Worm (Caenorhabditis elegans) whole organism, L4/young adult: Measurements from ENCODE around the gene rpl-36.
A peak's percentile ranks its signal among the peaks of the same experiment; 100 is the strongest.

Experiments used
- W03F9.2 ChIP-seq: fragments of 150-350 bp; optimal IDR thresholded peaks from 2 replicates; lab custom pipeline; 2014; ENCODE audit warnings: missing biosample characterization, missing genetic modification characterization
- dao-5 ChIP-seq: sonication (generic microtip); optimal IDR thresholded peaks from 2 replicates; lab custom pipeline; 2016; ENCODE audit warnings: missing genotype, missing genetic modification characterization, moderate library complexity, missing compliant biosample characterization
- him-1 ChIP-seq: sonication (generic microtip); optimal IDR thresholded peaks from 2 replicates; lab custom pipeline; 2016; ENCODE audit warnings: missing genotype, missing genetic modification reagents, missing genetic modification characterization, missing compliant biosample characterization

rpl-36 gene

DNA sequence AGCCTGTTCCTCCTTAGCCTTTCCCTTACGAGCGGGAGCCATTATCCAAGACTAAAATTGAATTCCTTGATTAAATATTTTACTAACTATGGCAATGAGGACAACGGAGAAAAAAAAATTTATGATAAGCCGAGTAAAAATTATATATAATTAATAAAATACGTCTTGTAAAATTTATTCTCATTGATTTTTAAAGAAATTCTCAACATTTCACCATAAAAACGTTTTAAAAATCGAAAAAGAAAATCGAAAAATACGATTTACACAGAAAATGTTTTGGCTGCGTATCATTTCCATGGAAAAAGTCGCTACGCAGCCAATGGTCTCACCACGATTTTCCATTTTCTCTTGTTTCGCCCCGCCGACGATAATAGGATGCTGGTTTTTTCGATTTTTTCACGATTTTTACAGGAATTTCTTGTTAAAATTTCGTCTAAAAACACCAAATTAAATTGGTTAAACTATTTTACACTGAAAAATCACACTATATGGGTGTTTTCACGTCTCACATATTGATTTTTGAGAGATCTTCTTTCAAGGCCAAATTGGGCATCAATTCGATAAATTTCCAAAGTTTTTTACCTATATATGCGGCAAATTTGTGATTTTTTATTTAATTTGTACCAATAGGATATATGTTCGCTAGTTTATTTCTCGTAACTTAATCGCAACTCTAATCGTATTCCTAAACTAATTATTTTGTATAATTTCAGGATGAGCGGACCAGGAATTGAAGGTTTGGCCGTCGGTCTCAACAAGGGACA is at the start of gene rpl-36, which contains the start of gene rps-14:
TSS of gene rpl-36 (plus strand) at position 714 of the 764 bp plus-strand sequence.
TSS of gene rps-14 (minus strand) at position 51 of the 764 bp plus-strand sequence.
- no peak for TF ChIP-seq dao-5 (tag; lab: Kevin White, UChicago)
- TF ChIP-seq him-1 (tag; lab: Kevin White, UChicago) = peak; percentile 26
- peak; percentile 72 for TF ChIP-seq W03F9.2 (tag; lab: Kevin White, UChicago)

ce11 chrIII:7133559-7133958 is 46.5 kb upstream of the rpl-36 start, which contains the start of the genes pot-1 and ggtb-1:
TSS of gene pot-1 (minus strand) at chrIII:7133678.
TSS of gene ggtb-1 (plus strand) at chrIII:7133766.
- TF ChIP-seq dao-5 (tag; lab: Kevin White, UChicago) (no peak), W03F9.2 (tag; lab: Kevin White, UChicago) (no peak), him-1 (tag; lab: Kevin White, UChicago) (no peak)

DNA sequence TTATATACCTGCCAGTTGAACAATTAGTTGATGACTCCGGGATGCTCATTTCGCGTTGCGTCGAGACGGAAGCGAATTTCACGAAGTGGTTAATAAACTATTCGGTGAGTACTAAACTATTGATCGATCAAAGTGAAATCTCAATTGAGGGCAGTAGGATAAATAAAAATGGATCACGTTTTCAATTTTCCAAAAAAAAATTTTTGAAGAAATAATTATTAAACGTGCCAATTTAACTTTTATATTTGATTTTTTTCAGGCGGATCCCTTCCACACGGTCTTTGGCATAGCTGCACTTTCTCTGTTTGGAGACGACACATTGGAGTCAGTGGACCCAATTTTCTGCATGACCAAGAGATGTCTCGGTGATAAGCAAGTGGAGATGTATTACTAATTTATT is 44.0 kb upstream of the rpl-36 start, which contains the start of gene B0280.17:
TSS of gene B0280.17 (minus strand) at position 101 of the 400 bp plus-strand sequence.
- TF ChIP-seq W03F9.2 (tag; lab: Kevin White, UChicago) (no peak), him-1 (tag; lab: Kevin White, UChicago) (no peak), dao-5 (tag; lab: Kevin White, UChicago) (no peak)

- TF ChIP-seq W03F9.2 (tag; lab: Kevin White, UChicago) (no peak), him-1 (tag; lab: Kevin White, UChicago) (no peak), dao-5 (tag; lab: Kevin White, UChicago) (no peak)
These were observed 41.9 kb upstream of the rpl-36 start, which contains the start of gene B0280.11 for ce11 chrIII:7138178-7138577. TSS of gene B0280.11 (minus strand) at chrIII:7138278.

- no peak for TF ChIP-seq dao-5 (tag; lab: Kevin White, UChicago)
- no peak for TF ChIP-seq him-1 (tag; lab: Kevin White, UChicago)
- TF ChIP-seq W03F9.2 (tag; lab: Kevin White, UChicago) = no peak
These were observed 39.8 kb upstream of the rpl-36 start for ce11 chrIII:7140228-7140710.

DNA sequence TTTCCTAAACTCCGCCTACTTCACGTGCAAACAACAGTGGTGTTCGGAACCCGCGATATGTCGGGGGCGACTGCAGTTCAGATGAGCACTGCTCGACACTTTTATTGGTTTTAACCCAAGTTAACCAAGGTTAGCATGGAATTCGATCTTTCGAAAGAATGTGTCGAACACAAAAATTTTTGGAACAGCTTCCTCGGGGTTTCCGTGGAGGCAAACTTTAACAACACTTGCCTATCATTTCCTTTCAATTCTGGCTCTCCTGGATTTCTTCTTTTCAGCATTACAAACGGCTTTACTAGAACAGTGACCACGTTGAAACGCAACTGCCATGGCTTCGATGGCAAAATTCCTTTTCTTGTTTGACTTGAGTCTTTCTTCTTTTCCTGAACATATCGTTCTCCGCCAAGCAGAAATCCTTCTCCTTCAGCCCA is 38.8 kb upstream of the rpl-36 start:
- TF ChIP-seq him-1 (tag; lab: Kevin White, UChicago) = no peak
- peak; percentile 66 for TF ChIP-seq W03F9.2 (tag; lab: Kevin White, UChicago)

ce11 chrIII:7142172-7142601 is 37.9 kb upstream of the rpl-36 start:
- TF ChIP-seq him-1 (tag; lab: Kevin White, UChicago) = no peak

DNA sequence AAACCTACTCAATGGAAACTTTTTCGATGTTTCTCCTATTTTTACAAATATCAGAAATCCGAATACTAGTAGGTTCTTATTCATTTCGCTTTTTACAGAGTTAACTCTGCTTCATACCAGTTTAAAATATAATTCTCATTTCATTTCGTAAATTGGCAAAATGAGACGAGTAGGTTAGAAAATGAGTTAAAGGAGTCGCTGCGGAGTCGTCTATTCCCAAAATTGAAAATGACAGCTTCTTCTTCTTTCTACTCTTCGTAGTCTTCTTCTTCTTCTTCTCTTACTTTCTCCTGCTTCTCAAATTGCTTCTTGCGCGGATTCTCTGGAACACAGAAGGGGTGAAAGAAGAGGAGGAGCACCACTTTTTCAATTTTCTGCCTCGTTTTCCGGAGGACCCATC is 35.3 kb upstream of the rpl-36 start, which contains the start of gene glr-2:
TSS of gene glr-2 (minus strand) at position 211 of the 400 bp plus-strand sequence.
- no peak for TF ChIP-seq W03F9.2 (tag; lab: Kevin White, UChicago)
- no peak for TF ChIP-seq dao-5 (tag; lab: Kevin White, UChicago)

DNA sequence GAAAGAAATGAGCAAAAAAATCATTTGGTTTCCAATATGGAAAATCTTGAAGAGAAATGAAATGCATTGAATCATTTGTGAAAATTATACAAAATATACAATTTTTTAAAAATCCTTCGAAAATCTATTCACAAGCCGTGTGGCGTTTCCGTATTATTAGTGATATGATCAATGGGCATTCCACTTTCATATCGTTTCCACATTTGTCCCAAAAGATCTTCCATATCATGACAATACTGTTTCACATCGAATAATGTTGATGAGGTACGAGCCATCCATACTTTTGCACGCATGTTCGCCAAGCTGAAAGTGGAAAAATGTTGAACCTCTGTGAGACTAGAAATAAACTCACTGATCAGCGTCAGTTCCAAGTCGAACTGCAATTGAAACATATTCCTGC is 33.7 kb upstream of the rpl-36 start:
- TF ChIP-seq him-1 (tag; lab: Kevin White, UChicago) = no peak
- no peak for TF ChIP-seq dao-5 (tag; lab: Kevin White, UChicago)
- no peak for TF ChIP-seq W03F9.2 (tag; lab: Kevin White, UChicago)

DNA sequence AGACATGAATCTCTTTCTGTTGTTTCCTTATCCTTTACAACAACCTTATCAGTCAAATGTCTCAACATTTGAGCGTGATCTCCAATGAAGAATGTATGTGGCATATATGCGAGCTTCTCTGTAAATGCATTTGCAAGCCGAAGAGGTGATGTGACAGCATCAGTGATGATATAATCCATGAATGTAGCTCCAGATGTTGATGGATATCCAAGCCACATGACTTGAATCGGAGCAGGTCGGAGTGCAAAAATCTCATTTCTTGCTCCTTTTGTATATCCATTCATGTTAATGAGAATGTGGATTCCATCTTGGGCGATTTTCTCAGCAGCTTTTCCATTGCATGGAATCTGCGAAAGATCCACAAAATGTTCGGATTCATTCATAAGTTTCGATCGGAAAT is 31.9 kb upstream of the rpl-36 start:
- TF ChIP-seq dao-5 (tag; lab: Kevin White, UChicago) = no peak

DNA sequence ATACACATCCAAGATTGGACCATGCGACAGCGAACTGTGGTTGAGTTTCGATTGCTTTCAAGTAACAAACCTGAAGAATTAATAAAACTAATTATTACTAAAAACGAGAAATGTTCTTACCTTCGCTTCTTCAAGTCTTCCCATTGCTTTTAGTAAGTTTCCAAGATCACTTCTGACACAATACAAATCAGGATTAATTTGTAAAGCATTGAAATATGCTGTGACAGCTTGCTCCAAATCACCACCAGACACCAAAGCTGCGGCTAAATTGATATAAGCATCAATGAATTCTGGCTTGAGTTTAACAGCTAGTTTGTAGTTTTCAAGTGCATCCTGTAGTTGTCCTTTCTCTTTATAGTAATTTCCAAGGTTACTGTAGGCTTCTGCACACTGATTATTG is 29.9 kb upstream of the rpl-36 start:
- TF ChIP-seq him-1 (tag; lab: Kevin White, UChicago) (no peak), dao-5 (tag; lab: Kevin White, UChicago) (no peak), W03F9.2 (tag; lab: Kevin White, UChicago) (no peak)

DNA sequence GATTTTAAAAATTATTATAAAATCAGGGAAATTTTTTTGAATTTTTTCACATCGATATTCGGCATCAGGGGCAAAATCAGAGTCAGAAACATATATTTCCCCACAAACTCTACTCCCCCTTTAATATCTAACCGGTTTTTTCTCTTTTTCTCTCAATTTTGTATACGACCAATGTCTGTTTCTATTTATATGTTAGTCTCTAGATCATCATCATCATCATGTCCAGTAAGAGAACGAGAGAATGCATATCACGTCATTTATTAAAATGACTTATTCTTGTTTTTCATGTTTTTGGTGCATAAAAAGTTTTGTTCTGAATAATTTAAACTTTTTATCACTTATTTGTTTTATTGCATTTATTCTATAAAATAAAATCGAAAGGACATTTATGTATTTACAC is 27.5 kb upstream of the rpl-36 start:
- TF ChIP-seq W03F9.2 (tag; lab: Kevin White, UChicago) (no peak), him-1 (tag; lab: Kevin White, UChicago) (no peak), dao-5 (tag; lab: Kevin White, UChicago) (no peak)

- TF ChIP-seq W03F9.2 (tag; lab: Kevin White, UChicago) (peak; percentile 74), him-1 (tag; lab: Kevin White, UChicago) (peak; percentile 26), dao-5 (tag; lab: Kevin White, UChicago) (no peak)
These were observed 26.3 kb upstream of the rpl-36 start, which contains the start of gene ogt-1 for ce11 chrIII:7153747-7154238. TSS of gene ogt-1 (minus strand) at chrIII:7153797.
